Worm (Caenorhabditis elegans): ENCODE results near the gene Y105C5B.3.

Y105C5B.3 gene

DNA sequence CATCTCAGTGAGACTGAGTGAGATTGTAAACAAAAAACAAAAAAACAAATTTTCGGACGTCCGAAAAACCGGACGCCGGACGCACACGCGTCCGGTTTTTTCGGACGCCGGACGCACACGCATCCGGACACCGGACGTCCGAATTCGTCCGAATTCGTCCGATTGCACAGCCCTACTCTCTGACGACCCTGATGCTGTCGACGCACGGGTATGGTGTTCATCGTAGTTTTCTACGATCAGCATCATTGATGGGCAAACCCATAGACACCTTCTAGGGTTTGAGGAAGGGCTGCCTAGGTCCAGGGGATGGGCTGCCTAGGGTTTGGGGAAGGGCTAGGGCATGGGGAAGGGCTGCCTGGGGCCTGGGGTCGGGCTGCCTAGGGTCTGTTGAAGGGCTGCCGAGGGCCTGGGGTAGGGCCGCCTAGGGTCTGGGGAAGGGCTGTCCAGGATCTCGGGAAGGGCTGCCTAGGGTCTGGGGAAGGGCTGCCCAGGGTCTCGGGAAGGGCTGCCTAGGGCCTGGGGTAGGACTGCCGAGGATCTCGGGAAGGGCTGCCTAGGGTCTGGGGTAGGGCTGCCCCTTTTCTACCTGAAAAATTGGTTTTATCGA lies 30.1 kb upstream of the Y105C5B.3 start:
- TF ChIP-seq ZK337.2 (GFP tag; IDR thresholded peaks at IDR 0.05) (no peak), nhr-28 (tag; optimal IDR thresholded peaks at IDR 0.05) (no peak), madf-5 (GFP tag; IDR thresholded peaks at IDR 0.05) (0 out of 4 replicates have a peak, but pooled peaks of 1 of the 2 experiments have one; percentile 4), snpc-1.2 (GFP tag; IDR thresholded peaks at IDR 0.05) (peak; percentile 49; the same call in 1 of the 2 replicates), set-16 (GFP tag; IDR thresholded peaks at IDR 0.05) (peak; percentile 98), lin-38 (GFP tag; IDR thresholded peaks at IDR 0.05) (peak; percentile 22; the same call in 1 of the 2 replicates), ceh-32 (tag; optimal IDR thresholded peaks at IDR 0.05; ENCODE audit: poor library complexity) (no peak)

DNA sequence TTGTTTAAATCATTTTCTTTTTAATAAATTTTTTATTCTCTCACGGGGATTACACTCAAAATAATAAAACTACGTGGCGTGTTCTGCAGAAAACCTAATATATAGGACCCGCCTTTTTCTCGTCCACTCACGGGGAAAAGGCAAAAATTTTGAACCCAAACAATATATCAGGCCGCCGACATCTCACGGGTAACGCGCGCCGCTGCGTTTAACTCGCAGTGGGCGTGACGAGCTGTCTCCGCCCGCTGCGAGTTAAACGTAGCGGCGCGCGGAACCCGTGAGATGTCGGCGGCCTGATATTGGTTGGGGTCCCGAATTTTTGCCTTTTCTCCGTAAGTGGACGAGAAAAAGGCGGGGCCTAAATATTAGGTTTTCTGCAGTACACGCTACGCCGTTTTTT lies 22.5 kb upstream of the Y105C5B.3 start:
- no peak for TF ChIP-seq rbr-2 (tag; optimal IDR thresholded peaks at IDR 0.05)
- 0 out of 2 replicates have a peak, but pooled peaks have one; percentile 33 for TF ChIP-seq snpc-1.2 (GFP tag; IDR thresholded peaks at IDR 0.05)

DNA sequence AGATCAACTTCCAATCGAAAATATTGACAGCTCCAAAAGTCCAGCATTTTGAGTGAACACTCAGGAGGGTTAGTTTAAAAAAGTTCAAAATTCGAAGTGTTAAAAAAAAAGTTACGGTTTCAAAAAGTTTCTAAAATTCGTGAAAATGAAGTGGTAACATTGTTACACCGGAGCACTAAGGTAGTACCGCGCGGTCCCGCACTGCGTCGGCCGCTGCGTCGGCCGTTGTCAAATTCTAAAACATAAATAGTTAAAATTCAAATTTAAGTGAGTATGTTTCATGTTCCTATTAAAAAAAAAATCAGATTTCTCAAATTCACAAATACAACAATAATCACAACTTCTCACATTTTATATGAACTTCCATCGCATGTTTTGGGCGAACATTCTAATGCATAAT lies 15.7 kb upstream of the Y105C5B.3 start:
- no peak for TF ChIP-seq dmd-6 (GFP tag; IDR thresholded peaks at IDR 0.05)
- TF ChIP-seq snpc-1.2 (GFP tag; IDR thresholded peaks at IDR 0.05), result peak; percentile 69

DNA sequence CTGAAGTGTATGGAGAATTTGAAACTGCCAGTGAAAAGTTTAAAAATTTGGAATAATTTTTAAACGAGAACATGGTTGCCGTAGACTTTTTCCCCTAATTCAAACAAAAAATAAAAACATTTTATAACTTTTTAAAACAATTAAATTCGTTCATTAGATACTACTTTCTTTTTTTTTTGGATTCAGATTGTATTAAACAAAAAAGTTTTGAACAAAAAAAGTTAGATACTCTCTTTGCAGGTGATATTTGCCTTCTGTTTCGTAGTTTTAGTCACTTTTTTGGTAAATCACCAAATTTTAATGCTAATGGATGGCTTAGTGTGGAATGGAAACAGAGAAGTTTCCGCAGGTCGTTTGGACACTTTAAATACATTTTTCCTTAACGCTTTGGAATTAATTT lies 13.7 kb upstream of the Y105C5B.3 start, which contains the start of gene Y105C5B.1:
TSS of gene Y105C5B.1 (plus strand) at position 301 of the 400 bp plus-strand sequence.
- TF ChIP-seq mxl-2 (GFP tag; conservative IDR thresholded peaks at IDR 0.05) (no peak), R02D3.7 (tag; optimal IDR thresholded peaks at IDR 0.05) (no peak), ctbp-1 (GFP tag; IDR thresholded peaks at IDR 0.05) (no peak), mep-1 (tag; optimal IDR thresholded peaks at IDR 0.05) (no peak), snpc-4 (tag; optimal IDR thresholded peaks at IDR 0.05) (no peak)

DNA sequence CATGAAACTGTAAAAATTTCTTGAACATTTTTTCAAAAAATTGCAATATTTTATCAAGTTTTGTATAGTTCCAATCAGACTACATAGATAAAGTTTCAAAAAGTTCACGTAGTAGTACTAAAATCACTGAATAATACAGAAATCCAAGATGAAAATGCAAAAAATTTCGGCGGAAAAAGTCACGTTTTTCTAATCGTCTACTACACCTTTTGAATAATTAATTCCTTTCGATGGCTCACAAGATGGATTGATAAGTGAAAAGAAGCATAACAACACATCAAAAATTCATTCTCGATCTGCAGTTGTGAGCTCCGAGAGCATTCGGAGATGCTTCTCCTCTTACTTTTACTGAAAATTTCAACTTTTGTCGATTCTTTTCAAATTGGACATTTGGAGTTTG lies 11.4 kb upstream of the Y105C5B.3 start, which contains the start of gene gcy-25:
TSS of gene gcy-25 (plus strand) at position 301 of the 400 bp plus-strand sequence.
- TF ChIP-seq nhr-77 (tag; optimal IDR thresholded peaks at IDR 0.05), result no peak
- TF ChIP-seq mdl-1 (tag; optimal IDR thresholded peaks at IDR 0.05), result no peak
- TF ChIP-seq gei-8 (GFP tag; optimal IDR thresholded peaks at IDR 0.05), result no peak
- TF ChIP-seq snpc-1.2 (GFP tag; IDR thresholded peaks at IDR 0.05), result no peak
- no peak for TF ChIP-seq daf-16 (GFP tag; optimal IDR thresholded peaks at IDR 0.05)
- no peak for TF ChIP-seq daf-16 (tag; optimal IDR thresholded peaks at IDR 0.05)
- TF ChIP-seq rbr-2 (tag; optimal IDR thresholded peaks at IDR 0.05), result no peak
- TF ChIP-seq mep-1 (tag; optimal IDR thresholded peaks at IDR 0.05), result no peak
- TF ChIP-seq nhr-48 (tag; optimal IDR thresholded peaks at IDR 0.05), result no peak
- TF ChIP-seq ctbp-1 (GFP tag; IDR thresholded peaks at IDR 0.05), result no peak
- TF ChIP-seq madf-9 (GFP tag; conservative IDR thresholded peaks at IDR 0.05), result no peak
- no peak for TF ChIP-seq hlh-30 (tag; optimal IDR thresholded peaks at IDR 0.05; ENCODE audit: insufficient read depth)
- TF ChIP-seq duxl-1 (tag; optimal IDR thresholded peaks at IDR 0.05; ENCODE audit: poor library complexity), result no peak
- no peak for TF ChIP-seq mdt-29 (GFP tag; IDR thresholded peaks at IDR 0.05)
- TF ChIP-seq ama-1 (optimal IDR thresholded peaks at IDR 0.05), result no peak

DNA sequence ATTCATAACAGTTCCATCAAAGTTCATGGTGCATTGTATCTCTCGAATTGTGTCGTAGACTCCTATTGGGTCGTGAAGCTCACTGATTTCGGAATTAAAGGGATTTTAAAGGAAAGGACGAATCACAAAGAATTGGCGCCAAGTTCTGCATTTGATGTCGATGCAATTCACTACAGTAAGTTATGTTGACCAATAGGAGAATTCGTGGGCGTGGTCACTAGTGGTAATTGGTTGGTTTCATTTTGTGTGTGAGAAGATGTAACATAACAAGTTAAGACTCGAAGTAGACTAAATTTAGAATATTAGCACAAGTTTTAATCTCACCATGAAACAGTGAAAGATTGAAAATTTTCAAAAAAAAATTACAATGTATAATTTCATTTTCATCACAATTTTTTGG lies 5.8 kb upstream of the Y105C5B.3 start:
- TF ChIP-seq tag-97 (GFP tag; IDR thresholded peaks at IDR 0.05) (no peak), rbr-2 (tag; optimal IDR thresholded peaks at IDR 0.05) (no peak), lim-7 (GFP tag; IDR thresholded peaks at IDR 0.05) (no peak), php-3 (GFP tag; IDR thresholded peaks at IDR 0.05) (no peak), zfp-3 (GFP tag; conservative IDR thresholded peaks at IDR 0.05) (no peak), ztf-11 (tag; optimal IDR thresholded peaks at IDR 0.05) (no peak), lin-1 (GFP tag; IDR thresholded peaks at IDR 0.05) (no peak), nhr-77 (tag; optimal IDR thresholded peaks at IDR 0.05) (no peak), snpc-1.2 (GFP tag; IDR thresholded peaks at IDR 0.05) (no peak), ces-1 (GFP tag; optimal IDR thresholded peaks at IDR 0.05) (no peak), duxl-1 (tag; optimal IDR thresholded peaks at IDR 0.05; ENCODE audit: poor library complexity) (no peak), unc-130 (GFP tag; optimal IDR thresholded peaks at IDR 0.05) (no peak), fkh-10 (GFP tag; optimal IDR thresholded peaks at IDR 0.05) (no peak), Y48G9A.11 (GFP tag; IDR thresholded peaks at IDR 0.05) (no peak), dve-1 (tag; optimal IDR thresholded peaks at IDR 0.05; ENCODE audit: insufficient read depth) (no peak)

Measured in whole organism, L4 larva.